Worm (Caenorhabditis elegans) whole organism, young adult: ENCODE measurements around the gene acd-4.

Experiments
- F57A8.1 ChIP-seq: fragments of 200-800 bp; sonication (Bioruptor generic); optimal IDR thresholded peaks from 2 replicates; lab custom pipeline; 2018; ENCODE audit warnings: mild to moderate bottlenecking, missing genetic modification characterization, moderate library complexity, missing compliant biosample characterization
- K12H6.12 ChIP-seq: fragments of 200-800 bp; sonication (Bioruptor generic); optimal IDR thresholded peaks from 2 replicates; lab custom pipeline; 2018; ENCODE audit warnings: mild to moderate bottlenecking, missing genetic modification characterization, missing compliant biosample characterization
- T07F8.4 ChIP-seq: sonication (generic microtip); optimal IDR thresholded peaks from 2 replicates; lab custom pipeline; 2016; ENCODE audit warnings: mild to moderate bottlenecking, missing genetic modification characterization, moderate library complexity, missing compliant biosample characterization
- Y56A3A.18 ChIP-seq: fragments of 200-800 bp; sonication (Bioruptor generic); IDR thresholded peaks from 2 replicates; pipeline ENCODE4 v1.3.6; 2022; ENCODE audit warnings: missing genetic modification reagents, missing genetic modification characterization, missing compliant biosample characterization
- Y95B8A.8 ChIP-seq: fragments of 200-800 bp; sonication (Bioruptor generic); IDR thresholded peaks from 2 replicates; pipeline ENCODE4 v1.3.6; 2022; ENCODE audit warnings: missing genetic modification reagents, missing genetic modification characterization, missing compliant biosample characterization
- aptf-3 ChIP-seq: fragments of 200-800 bp; sonication (Bioruptor generic); IDR thresholded peaks from 2 replicates; pipeline ENCODE4 v1.3.6; 2022; ENCODE audit warnings: missing genetic modification characterization, missing compliant biosample characterization
- attf-6 ChIP-seq: fragments of 200-800 bp; sonication (Bioruptor generic); IDR thresholded peaks from 2 replicates; pipeline ENCODE4 v1.3.6; 2022; ENCODE audit warnings: missing genetic modification reagents, missing genetic modification characterization, missing compliant biosample characterization
- cebp-1 ChIP-seq, 2 experiments: fragments of 200-800 bp in 1 of 2; sonication (Bioruptor generic) in 1 of 2; sonication (generic microtip) in 1 of 2; IDR thresholded peaks in 1 of 2; optimal IDR thresholded peaks in 1 of 2; 2 replicates each; pipeline versions ENCODE4 v1.3.6 to Lab custom; 2017 to 2022; ENCODE audit warnings: missing compliant biosample characterization in 2 of 2, missing genetic modification characterization in 2 of 2, mild to moderate bottlenecking in 1 of 2, missing genetic modification reagents in 1 of 2, moderate library complexity in 1 of 2
- ceh-40 ChIP-seq: fragments of 200-800 bp; sonication (Bioruptor generic); IDR thresholded peaks from 2 replicates; pipeline ENCODE4 v1.3.6; 2022; ENCODE audit warnings: missing genetic modification characterization, missing compliant biosample characterization
- ceh-91 ChIP-seq: fragments of 200-800 bp; sonication (Bioruptor generic); IDR thresholded peaks from 2 replicates; pipeline ENCODE4 v1.3.6; 2022; ENCODE audit warnings: missing genetic modification reagents, missing genetic modification characterization, missing compliant biosample characterization
- dpff-1 ChIP-seq: sonication (generic microtip); optimal IDR thresholded peaks from 2 replicates; lab custom pipeline; 2017; ENCODE audit warnings: mild to moderate bottlenecking, missing genetic modification characterization, missing compliant biosample characterization
- egl-44 ChIP-seq: fragments of 200-800 bp; sonication (Bioruptor generic); IDR thresholded peaks from 2 replicates; pipeline ENCODE4 v1.3.6; 2022; ENCODE audit warnings: missing genetic modification reagents, missing genetic modification characterization, missing compliant biosample characterization
- egrh-3 ChIP-seq: fragments of 200-800 bp; sonication (Bioruptor generic); IDR thresholded peaks from 2 replicates; pipeline ENCODE4 v1.3.6; 2022; ENCODE audit warnings: missing genetic modification reagents, missing genetic modification characterization, missing compliant biosample characterization
- fkh-3 ChIP-seq: sonication (generic microtip); optimal IDR thresholded peaks from 2 replicates; lab custom pipeline; 2016; ENCODE audit warnings: mild to moderate bottlenecking, missing genetic modification characterization, missing compliant biosample characterization
- hmg-20 ChIP-seq: fragments of 200-800 bp; sonication (Bioruptor generic); IDR thresholded peaks from 2 replicates; pipeline ENCODE4 v1.3.6; 2022; ENCODE audit warnings: missing genetic modification reagents, missing genetic modification characterization, missing compliant biosample characterization
- lin-40 ChIP-seq: sonication (generic microtip); optimal IDR thresholded peaks from 2 replicates; lab custom pipeline; 2016; ENCODE audit warnings: missing genetic modification characterization, mild to moderate bottlenecking, missing compliant biosample characterization, missing genotype, missing genetic modification reagents
- lir-1 ChIP-seq: fragments of 200-800 bp; sonication (Bioruptor generic); conservative IDR thresholded peaks from 2 replicates; pipeline ENCODE4 v1.3.6; 2022; ENCODE audit warnings: missing genetic modification reagents, missing genetic modification characterization, missing compliant biosample characterization
- lsl-1 ChIP-seq: fragments of 200-800 bp; sonication (Bioruptor generic); optimal IDR thresholded peaks from 2 replicates; lab custom pipeline; 2018; ENCODE audit warnings: mild to moderate bottlenecking, missing genetic modification characterization, moderate library complexity, missing compliant biosample characterization
- madf-3 ChIP-seq: fragments of 200-800 bp; sonication (Bioruptor generic); IDR thresholded peaks from 2 replicates; pipeline ENCODE4 v1.3.6; 2022; ENCODE audit warnings: missing genetic modification reagents, missing genetic modification characterization, missing compliant biosample characterization
- mcd-1 ChIP-seq: fragments of 200-800 bp; sonication (Bioruptor generic); IDR thresholded peaks from 2 replicates; pipeline ENCODE4 v1.3.6; 2022; ENCODE audit warnings: missing genetic modification reagents, missing genetic modification characterization, missing compliant biosample characterization
- mes-4 ChIP-seq: sonication (generic microtip); optimal IDR thresholded peaks from 2 replicates; lab custom pipeline; 2016; ENCODE audit warnings: missing genotype, missing genetic modification characterization, missing compliant biosample characterization
- nfya-1 ChIP-seq: sonication (generic microtip); optimal IDR thresholded peaks from 2 replicates; lab custom pipeline; 2017; ENCODE audit warnings: antibody characterized with exemption, missing compliant biosample characterization, missing genetic modification characterization, borderline replicate concordance; ENCODE audit not compliant: insufficient read depth
- nfyb-1 ChIP-seq: fragments of 200-800 bp; sonication (Bioruptor generic); IDR thresholded peaks from 2 replicates; pipeline ENCODE4 v1.3.6; 2022; ENCODE audit warnings: missing genetic modification reagents, missing genetic modification characterization, missing compliant biosample characterization
- pha-4 ChIP-seq: fragments of 150-350 bp; sonication (generic microtip); optimal IDR thresholded peaks from 2 replicates; lab custom pipeline; 2014; ENCODE audit warnings: missing biosample characterization, missing genetic modification reagents, missing genetic modification characterization
- rcor-1 ChIP-seq: fragments of 200-800 bp; sonication (Bioruptor generic); IDR thresholded peaks from 2 replicates; pipeline ENCODE4 v1.3.6; 2022; ENCODE audit warnings: missing genetic modification reagents, missing genetic modification characterization, missing compliant biosample characterization
- rec-8 ChIP-seq, 2 experiments: sonication (generic microtip); optimal IDR thresholded peaks; 2 replicates each; lab custom pipeline; 2016; ENCODE audit warnings: mild to moderate bottlenecking in 2 of 2, missing genetic modification characterization in 2 of 2, missing genetic modification reagents in 2 of 2, missing genotype in 2 of 2, missing biosample characterization in 1 of 2, missing compliant biosample characterization in 1 of 2, moderate library complexity in 1 of 2
- repo-1 ChIP-seq: sonication (generic microtip); optimal IDR thresholded peaks from 2 replicates; lab custom pipeline; 2017; ENCODE audit warnings: mild to moderate bottlenecking, missing genetic modification characterization, missing compliant biosample characterization
- sea-2 ChIP-seq: fragments of 200-800 bp; sonication (Bioruptor generic); IDR thresholded peaks from 2 replicates; pipeline ENCODE4 v1.3.6; 2022; ENCODE audit warnings: missing genetic modification characterization, missing compliant biosample characterization
- snpc-1.3 ChIP-seq: sonication (generic microtip); optimal IDR thresholded peaks from 2 replicates; lab custom pipeline; 2017; ENCODE audit warnings: missing genetic modification characterization, mild to moderate bottlenecking, missing compliant biosample characterization, antibody characterized with exemption, moderate library complexity, missing genotype, missing genetic modification reagents; ENCODE audit not compliant: insufficient read depth
- snpc-3.4 ChIP-seq: sonication (generic microtip); optimal IDR thresholded peaks from 2 replicates; lab custom pipeline; 2017; ENCODE audit warnings: missing genetic modification characterization, mild to moderate bottlenecking, missing compliant biosample characterization, antibody characterized with exemption, moderate library complexity, missing genotype, missing genetic modification reagents
- somi-1 ChIP-seq: fragments of 200-800 bp; sonication (Bioruptor generic); optimal IDR thresholded peaks from 2 replicates; lab custom pipeline; 2018; ENCODE audit warnings: mild to moderate bottlenecking, missing genetic modification characterization, missing compliant biosample characterization
- sptf-2 ChIP-seq: fragments of 200-800 bp; sonication (Bioruptor generic); optimal IDR thresholded peaks from 2 replicates; lab custom pipeline; 2018; ENCODE audit warnings: mild to moderate bottlenecking, missing genetic modification characterization, missing compliant biosample characterization
- tbp1 ChIP-seq: fragments of 200-800 bp; sonication (Bioruptor generic); optimal IDR thresholded peaks from 2 replicates; lab custom pipeline; 2018; ENCODE audit warnings: mild to moderate bottlenecking, missing genetic modification characterization, missing compliant biosample characterization
- tlf-1 ChIP-seq: fragments of 200-800 bp; sonication (Bioruptor generic); optimal IDR thresholded peaks from 2 replicates; lab custom pipeline; 2018; ENCODE audit warnings: mild to moderate bottlenecking, missing genetic modification characterization, missing compliant biosample characterization
- zfh-2 ChIP-seq: fragments of 200-800 bp; sonication (Bioruptor generic); conservative IDR thresholded peaks from 2 replicates; pipeline ENCODE4 v1.3.6; 2022; ENCODE audit warnings: missing genetic modification reagents, missing genetic modification characterization, missing compliant biosample characterization
- ztf-26 ChIP-seq: sonication (generic microtip); optimal IDR thresholded peaks from 2 replicates; lab custom pipeline; 2017; ENCODE audit warnings: missing genetic modification characterization, missing compliant biosample characterization
- ztf-28 ChIP-seq: fragments of 200-800 bp; sonication (Bioruptor generic); IDR thresholded peaks from 2 replicates; pipeline ENCODE4 v1.3.6; 2022; ENCODE audit warnings: missing genetic modification reagents, missing genetic modification characterization, missing compliant biosample characterization

acd-4 gene

ce11 chrV:8662056-8663006 lies 24.3 kb downstream of the acd-4 start:
- TF ChIP-seq attf-6 (GFP tag; lab: Robert Waterston, UW) (no peak), snpc-1.3 (tag; lab: Kevin White, UChicago) (no peak), aptf-3 (no peak), lin-40 (tag; lab: Kevin White, UChicago) (peak; percentile 30), tbp1 (GFP tag; lab: Kevin White, UChicago) (no peak), zfh-2 (peak; percentile 68), lsl-1 (GFP tag; lab: Kevin White, UChicago) (no peak), sea-2 (GFP tag; lab: Robert Waterston, UW) (no peak), F57A8.1 (GFP tag; lab: Kevin White, UChicago) (no peak), Y56A3A.18 (GFP tag; lab: Robert Waterston, UW) (no peak), fkh-3 (tag; lab: Kevin White, UChicago) (no peak), T07F8.4 (tag; lab: Kevin White, UChicago) (no peak), repo-1 (tag; lab: Kevin White, UChicago) (no peak), Y95B8A.8 (GFP tag; lab: Robert Waterston, UW) (no peak), rec-8 (tag; optimal IDR thresholded peaks at IDR 0.05; lab: Kevin White, UChicago) (no peak), dpff-1 (tag; lab: Kevin White, UChicago) (no peak), mes-4 (no peak), tlf-1 (GFP tag; lab: Kevin White, UChicago) (no peak), egl-44 (GFP tag; lab: Robert Waterston, UW) (no peak), nfyb-1 (0 out of 2 replicates have a peak, but pooled peaks have one; percentile 38), ztf-26 (tag; lab: Kevin White, UChicago) (peak; percentile 29), ceh-40 (GFP tag; lab: Robert Waterston, UW) (no peak), nfya-1 (tag; lab: Kevin White, UChicago) (no peak), lir-1 (GFP tag; lab: Robert Waterston, UW) (no peak), madf-3 (GFP tag; lab: Robert Waterston, UW) (no peak), hmg-20 (no peak), pha-4 (tag; lab: Kevin White, UChicago) (no peak), somi-1 (GFP tag; lab: Kevin White, UChicago) (peak; percentile 40)

- TF ChIP-seq egrh-3 (GFP tag; lab: Robert Waterston, UW) (no peak), ztf-28 (GFP tag; lab: Robert Waterston, UW) (no peak), mcd-1 (GFP tag; lab: Robert Waterston, UW) (0 out of 2 replicates have a peak, but pooled peaks have one; percentile 12), K12H6.12 (tag; lab: Kevin White, UChicago) (peak; percentile 9), T07F8.4 (tag; lab: Kevin White, UChicago) (no peak), snpc-3.4 (no peak), sptf-2 (GFP tag; lab: Kevin White, UChicago) (no peak), rcor-1 (GFP tag; lab: Robert Waterston, UW) (no peak), lsl-1 (GFP tag; lab: Kevin White, UChicago) (no peak), zfh-2 (peak; percentile 85), ceh-91 (GFP tag; lab: Robert Waterston, UW) (no peak), cebp-1 (GFP tag; IDR thresholded peaks at IDR 0.05; lab: Robert Waterston, UW) (no peak), cebp-1 (tag; optimal IDR thresholded peaks at IDR 0.05; lab: Kevin White, UChicago) (peak; percentile 17)
Measured at ce11 chrV:8663023-8663422, 25.0 kb downstream of the acd-4 start.
